Fruit fly (Drosophila melanogaster) whole organism, prepupa: ENCODE measurements around the gene Ir94g.

ENCODE experiments used
- CG10631 ChIP-seq: fragments of 200-800 bp; sonication (Bioruptor generic); optimal IDR thresholded peaks from 2 replicates; lab custom pipeline; 2016; ENCODE audit warnings: missing biosample characterization, missing genetic modification characterization
- CG11294 ChIP-seq: fragments of 200-800 bp; sonication (Bioruptor generic); IDR thresholded peaks from 2 replicates; pipeline ENCODE4 v1.3.6; 2022; ENCODE audit warnings: missing biosample characterization, missing genetic modification characterization
- CG11762 ChIP-seq: fragments of 200-800 bp; sonication (Bioruptor generic); optimal IDR thresholded peaks from 3 replicates; lab custom pipeline; 2016; ENCODE audit warnings: missing biosample characterization, missing genetic modification characterization; ENCODE audit not compliant: insufficient read depth
- CG11902 ChIP-seq: fragments of 200-800 bp; sonication (Bioruptor generic); optimal IDR thresholded peaks from 3 replicates; lab custom pipeline; 2016; ENCODE audit warnings: missing biosample characterization, missing genetic modification characterization
- CG15336 ChIP-seq: fragments of 200-800 bp; sonication (Bioruptor generic); IDR thresholded peaks from 2 replicates; pipeline ENCODE4 v1.3.6; 2022; ENCODE audit warnings: missing biosample characterization, missing genetic modification characterization
- CG1621 ChIP-seq: fragments of 200-800 bp; sonication (Bioruptor generic); optimal IDR thresholded peaks from 3 replicates; lab custom pipeline; 2018; ENCODE audit warnings: missing biosample characterization, mild to moderate bottlenecking, missing genetic modification characterization
- CG16779 ChIP-seq: fragments of 200-800 bp; sonication (Bioruptor generic); optimal IDR thresholded peaks from 3 replicates; lab custom pipeline; 2017; ENCODE audit warnings: missing biosample characterization, mild to moderate bottlenecking, missing genetic modification characterization
- CG3032 ChIP-seq: fragments of 200-800 bp; optimal IDR thresholded peaks from 2 replicates; lab custom pipeline; 2019; ENCODE audit warnings: missing biosample characterization, mild to moderate bottlenecking, missing genetic modification characterization, moderate library complexity
- CG31627 ChIP-seq: fragments of 200-800 bp; sonication (Bioruptor generic); optimal IDR thresholded peaks from 3 replicates; lab custom pipeline; 2016; ENCODE audit warnings: missing biosample characterization, missing genetic modification characterization
- CG32006 ChIP-seq: fragments of 200-800 bp; sonication (Bioruptor generic); optimal IDR thresholded peaks from 3 replicates; lab custom pipeline; 2017; ENCODE audit warnings: missing biosample characterization, mild to moderate bottlenecking, missing genetic modification characterization
- CG34406 ChIP-seq: fragments of 200-800 bp; sonication (Bioruptor generic); optimal IDR thresholded peaks from 3 replicates; lab custom pipeline; 2016; ENCODE audit warnings: missing biosample characterization, missing genetic modification characterization
- CG3919 ChIP-seq: fragments of 200-800 bp; sonication (Bioruptor generic); optimal IDR thresholded peaks from 3 replicates; lab custom pipeline; 2016; ENCODE audit warnings: missing biosample characterization, missing genetic modification characterization
- CG4318 ChIP-seq: fragments of 200-800 bp; sonication (Bioruptor generic); optimal IDR thresholded peaks from 3 replicates; lab custom pipeline; 2017; ENCODE audit warnings: missing biosample characterization, mild to moderate bottlenecking, missing genetic modification characterization
- CG6163 ChIP-seq: fragments of 200-800 bp; sonication (Bioruptor generic); IDR thresholded peaks from 3 replicates; pipeline ENCODE4 v1.3.6; 2022; ENCODE audit warnings: missing biosample characterization, missing genetic modification characterization
- CG6276 ChIP-seq: fragments of 200-800 bp; sonication (Bioruptor generic); optimal IDR thresholded peaks from 2 replicates; lab custom pipeline; 2017; ENCODE audit warnings: missing biosample characterization, mild to moderate bottlenecking, missing genetic modification characterization
- CG6808 ChIP-seq: fragments of 200-800 bp; sonication (Bioruptor generic); optimal IDR thresholded peaks from 3 replicates; lab custom pipeline; 2017; ENCODE audit warnings: missing biosample characterization, missing genetic modification characterization, mild to moderate bottlenecking, moderate library complexity, missing genetic modification reagents
- CG6854 ChIP-seq: fragments of 200-800 bp; sonication (Bioruptor generic); optimal IDR thresholded peaks from 2 replicates; lab custom pipeline; 2017; ENCODE audit warnings: missing biosample characterization, mild to moderate bottlenecking, missing genetic modification characterization
- CG7368 ChIP-seq: fragments of 200-800 bp; sonication (Bioruptor generic); optimal IDR thresholded peaks from 3 replicates; lab custom pipeline; 2016; ENCODE audit warnings: missing biosample characterization, missing genetic modification characterization
- CG8119 ChIP-seq: fragments of 200-800 bp; sonication (Bioruptor generic); IDR thresholded peaks from 3 replicates; pipeline ENCODE4 v1.3.6; 2022; ENCODE audit warnings: missing biosample characterization, missing genetic modification characterization
- Eip75B ChIP-seq: fragments of 200-800 bp; sonication (Bioruptor generic); optimal IDR thresholded peaks from 3 replicates; lab custom pipeline; 2016; ENCODE audit warnings: missing biosample characterization, missing genetic modification characterization
- Eip78C ChIP-seq: fragments of 200-800 bp; sonication (Bioruptor generic); peaks from one replicate; lab custom pipeline; 2016; ENCODE audit warnings: missing biosample characterization, missing genetic modification characterization
- Eip93F ChIP-seq: fragments of 200-800 bp; sonication (Bioruptor generic); optimal IDR thresholded peaks from 2 replicates; lab custom pipeline; 2016; ENCODE audit warnings: missing biosample characterization, mild to moderate bottlenecking, missing genetic modification characterization
- Ets21C ChIP-seq: fragments of 200-800 bp; sonication (Bioruptor generic); optimal IDR thresholded peaks from 3 replicates; lab custom pipeline; 2016; ENCODE audit warnings: missing biosample characterization, missing genetic modification characterization
- Ets96B ChIP-seq: fragments of 200-800 bp; optimal IDR thresholded peaks from 2 replicates; lab custom pipeline; 2019; ENCODE audit warnings: missing biosample characterization, mild to moderate bottlenecking, missing genetic modification characterization, moderate library complexity
- Lpt ChIP-seq: fragments of 200-800 bp; sonication (Bioruptor generic); optimal IDR thresholded peaks from 3 replicates; lab custom pipeline; 2016; ENCODE audit warnings: missing biosample characterization, missing genetic modification characterization
- Met ChIP-seq: fragments of 200-800 bp; sonication (Bioruptor generic); optimal IDR thresholded peaks from 3 replicates; lab custom pipeline; 2016; ENCODE audit warnings: missing biosample characterization, missing genetic modification characterization
- OdsH ChIP-seq: fragments of 200-800 bp; sonication (Bioruptor generic); optimal IDR thresholded peaks from 3 replicates; lab custom pipeline; 2016; ENCODE audit warnings: missing biosample characterization, missing genetic modification characterization
- Smox ChIP-seq: fragments of 200-800 bp; sonication (Bioruptor generic); optimal IDR thresholded peaks from 3 replicates; lab custom pipeline; 2016; ENCODE audit warnings: missing biosample characterization, missing genetic modification characterization
- Sox102F ChIP-seq: fragments of 200-800 bp; sonication (Bioruptor generic); optimal IDR thresholded peaks from 2 replicates; lab custom pipeline; 2016; ENCODE audit warnings: missing biosample characterization, mild to moderate bottlenecking, missing genetic modification characterization
- Sox15 ChIP-seq: fragments of 200-800 bp; sonication (Bioruptor generic); optimal IDR thresholded peaks from 3 replicates; lab custom pipeline; 2016; ENCODE audit warnings: missing biosample characterization, missing genetic modification characterization
- achi ChIP-seq: fragments of 200-800 bp; sonication (Bioruptor generic); optimal IDR thresholded peaks from 3 replicates; lab custom pipeline; 2016; ENCODE audit warnings: missing biosample characterization, missing genetic modification characterization
- acj6 ChIP-seq: fragments of 200-800 bp; sonication (Bioruptor generic); optimal IDR thresholded peaks from 3 replicates; lab custom pipeline; 2016; ENCODE audit warnings: missing biosample characterization, missing genetic modification characterization
- cyc ChIP-seq: fragments of 200-800 bp; sonication (Bioruptor generic); optimal IDR thresholded peaks from 3 replicates; lab custom pipeline; 2016; ENCODE audit warnings: missing biosample characterization, missing genetic modification characterization
- dsx ChIP-seq: fragments of 200-800 bp; optimal IDR thresholded peaks from 3 replicates; lab custom pipeline; 2019; ENCODE audit warnings: missing biosample characterization, mild to moderate bottlenecking, missing genetic modification characterization, moderate library complexity; ENCODE audit not compliant: poor library complexity, severe bottlenecking
- eg ChIP-seq: fragments of 200-800 bp; sonication (Bioruptor generic); IDR thresholded peaks from 3 replicates; pipeline ENCODE4 v1.3.6; 2022; ENCODE audit warnings: missing biosample characterization, missing genetic modification characterization
- esn ChIP-seq: fragments of 200-800 bp; sonication (Bioruptor generic); optimal IDR thresholded peaks from 2 replicates; lab custom pipeline; 2016; ENCODE audit warnings: missing biosample characterization, mild to moderate bottlenecking, missing genetic modification characterization, moderate library complexity
- fd59A ChIP-seq: fragments of 200-800 bp; sonication (Bioruptor generic); optimal IDR thresholded peaks from 2 replicates; lab custom pipeline; 2017; ENCODE audit warnings: missing biosample characterization, mild to moderate bottlenecking, missing genetic modification characterization, missing genetic modification reagents
- fkh ChIP-seq: fragments of 200-800 bp; sonication (Bioruptor generic); optimal IDR thresholded peaks from 3 replicates; lab custom pipeline; 2017; ENCODE audit warnings: missing biosample characterization, mild to moderate bottlenecking, missing genetic modification characterization, moderate library complexity
- lz ChIP-seq: fragments of 200-800 bp; sonication (Bioruptor generic); optimal IDR thresholded peaks from 3 replicates; lab custom pipeline; 2016; ENCODE audit warnings: missing biosample characterization, missing genetic modification characterization
- net ChIP-seq: fragments of 200-800 bp; sonication (Bioruptor generic); optimal IDR thresholded peaks from 3 replicates; lab custom pipeline; 2016; ENCODE audit warnings: missing biosample characterization, missing genetic modification characterization
- pdm3 ChIP-seq: fragments of 200-800 bp; sonication (Bioruptor generic); optimal IDR thresholded peaks from 3 replicates; lab custom pipeline; 2016; ENCODE audit warnings: missing biosample characterization, missing genetic modification characterization
- salr ChIP-seq, 2 experiments: fragments of 200-800 bp; sonication (Bioruptor generic); optimal IDR thresholded peaks; 3 replicates each; lab custom pipeline; 2016 to 2018; ENCODE audit warnings: missing biosample characterization in 2 of 2, missing genetic modification characterization in 2 of 2, mild to moderate bottlenecking in 1 of 2
- spab ChIP-seq: fragments of 200-800 bp; sonication (Bioruptor generic); optimal IDR thresholded peaks from 2 replicates; lab custom pipeline; 2017; ENCODE audit warnings: missing biosample characterization, mild to moderate bottlenecking, missing genetic modification characterization, missing genetic modification reagents
- ss ChIP-seq, 2 experiments: fragments of 200-800 bp; sonication (Bioruptor generic); optimal IDR thresholded peaks; 2 replicates in 1 of 2; 3 replicates in 1 of 2; lab custom pipeline; 2017 to 2018; ENCODE audit warnings: mild to moderate bottlenecking in 2 of 2, missing biosample characterization in 2 of 2, missing genetic modification characterization in 2 of 2, moderate library complexity in 1 of 2
- topi ChIP-seq: fragments of 200-800 bp; sonication (Bioruptor generic); optimal IDR thresholded peaks from 3 replicates; lab custom pipeline; 2016; ENCODE audit warnings: missing biosample characterization, missing genetic modification characterization
- vri ChIP-seq: fragments of 200-800 bp; sonication (Bioruptor generic); optimal IDR thresholded peaks from 3 replicates; lab custom pipeline; 2016; ENCODE audit warnings: missing biosample characterization, mild to moderate bottlenecking, missing genetic modification characterization

Gene Ir94g

dm6 chr3R:23504760-23505159 is 21.1 kb downstream of the Ir94g start (continued):
- TF ChIP-seq OdsH (peak; percentile 26), CG31627 (GFP tag; lab: Kevin White, UChicago) (peak; percentile 56), CG3919 (GFP tag; lab: Kevin White, UChicago) (peak; percentile 44), topi (GFP tag; lab: Kevin White, UChicago) (peak; percentile 65), spab (GFP tag; lab: Kevin White, UChicago) (no peak), CG7368 (GFP tag; lab: Kevin White, UChicago) (no peak), CG3032 (tag; lab: Kevin White, UChicago) (no peak), Ets21C (GFP tag; lab: Kevin White, UChicago) (peak; percentile 36), cyc (peak; percentile 49), Eip75B (GFP tag; lab: Kevin White, UChicago) (peak; percentile 22), acj6 (GFP tag; lab: Kevin White, UChicago) (peak; percentile 37), Smox (GFP tag; lab: Kevin White, UChicago) (peak; percentile 54), lz (GFP tag; lab: Kevin White, UChicago) (peak; percentile 60), Eip78C (peak; percentile 90), Lpt (peak; percentile 44), CG1621 (no peak), CG10631 (GFP tag; lab: Kevin White, UChicago) (peak; percentile 22), net (GFP tag; lab: Kevin White, UChicago) (peak; percentile 46), CG11762 (peak; percentile 25), ss (GFP tag; optimal IDR thresholded peaks at IDR 0.05; lab: Kevin White, UChicago) (no peak), pdm3 (GFP tag; lab: Kevin White, UChicago) (peak; percentile 60), CG11294 (GFP tag; lab: Robert Waterston, UW) (no peak), Eip93F (no peak), Met (peak; percentile 69), CG34406 (GFP tag; lab: Kevin White, UChicago) (peak; percentile 28), achi (peak; percentile 41)

dm6 chr3R:23507376-23507775 is 23.7 kb downstream of the Ir94g start, which contains the start of gene CG34289:
Gene CG34289 (minus strand): TSS chr3R:23507476.
- TF ChIP-seq CG31627 (GFP tag; lab: Kevin White, UChicago) (no peak), Ets21C (GFP tag; lab: Kevin White, UChicago) (no peak), lz (GFP tag; lab: Kevin White, UChicago) (no peak), pdm3 (GFP tag; lab: Kevin White, UChicago) (no peak), CG6808 (GFP tag; lab: Kevin White, UChicago) (no peak), CG34406 (GFP tag; lab: Kevin White, UChicago) (no peak), Eip75B (GFP tag; lab: Kevin White, UChicago) (no peak), topi (GFP tag; lab: Kevin White, UChicago) (no peak), acj6 (GFP tag; lab: Kevin White, UChicago) (no peak), CG11902 (no peak), net (GFP tag; lab: Kevin White, UChicago) (no peak), CG32006 (GFP tag; lab: Kevin White, UChicago) (no peak), eg (GFP tag; lab: Robert Waterston, UW) (no peak), salr (GFP tag; optimal IDR thresholded peaks at IDR 0.05; lab: Kevin White, UChicago) (no peak), esn (no peak), Sox15 (GFP tag; lab: Kevin White, UChicago) (no peak), Ets96B (tag; lab: Kevin White, UChicago) (no peak)

- TF ChIP-seq ss (GFP tag; optimal IDR thresholded peaks at IDR 0.05; lab: Kevin White, UChicago) (peak; percentile 53 to 71), CG4318 (GFP tag; lab: Kevin White, UChicago) (no peak), CG16779 (no peak), fkh (GFP tag; lab: Kevin White, UChicago) (no peak), Eip78C (peak; percentile 90), topi (GFP tag; lab: Kevin White, UChicago) (peak; percentile 67), dsx (GFP tag; lab: Kevin White, UChicago) (peak; percentile 24), Sox102F (peak; percentile 68), pdm3 (GFP tag; lab: Kevin White, UChicago) (peak; percentile 34), achi (peak; percentile 75), CG6854 (GFP tag; lab: Kevin White, UChicago) (peak; percentile 71), CG15336 (GFP tag; lab: Robert Waterston, UW) (peak; percentile 38; the same call in 1 of the 2 replicates), Sox15 (GFP tag; lab: Kevin White, UChicago) (peak; percentile 61), vri (GFP tag; lab: Kevin White, UChicago) (peak; percentile 53), OdsH (peak; percentile 72), fd59A (GFP tag; lab: Kevin White, UChicago) (peak; percentile 47), CG8119 (GFP tag; lab: Robert Waterston, UW) (peak; percentile 56), CG6163 (GFP tag; lab: Robert Waterston, UW) (peak; percentile 76), CG10631 (GFP tag; lab: Kevin White, UChicago) (peak; percentile 79), CG6276 (GFP tag; lab: Kevin White, UChicago) (no peak), CG3032 (tag; lab: Kevin White, UChicago) (peak; percentile 64), esn (peak; percentile 81)
Observed at dm6 chr3R:23508304-23508703, 24.6 kb downstream of the Ir94g start.
